Fruit fly (Drosophila melanogaster) whole organism, embryonic: ENCODE results near the gene CG32944.
A peak's percentile ranks its signal among the peaks of the same experiment; 100 is the strongest.

Source experiments
- Abd-B ChIP-seq: fragments of 200-800 bp; sonication (Bioruptor generic); optimal IDR thresholded peaks from 2 replicates; lab custom pipeline; 2018; ENCODE audit warnings: missing biosample characterization, mild to moderate bottlenecking, missing genetic modification characterization, moderate library complexity
- Atf-2 ChIP-seq: fragments of 200-800 bp; sonication (Bioruptor generic); optimal IDR thresholded peaks from 2 replicates; lab custom pipeline; 2016; ENCODE audit warnings: missing biosample characterization, missing genetic modification characterization
- CG10543 ChIP-seq: fragments of 200-800 bp; sonication (Bioruptor generic); optimal IDR thresholded peaks from 3 replicates; lab custom pipeline; 2017; ENCODE audit warnings: missing biosample characterization, mild to moderate bottlenecking, missing genetic modification characterization, moderate library complexity
- CG11085 ChIP-seq: fragments of 200-800 bp; sonication (Bioruptor generic); IDR thresholded peaks from 2 replicates; pipeline ENCODE4 v1.3.6; 2022; ENCODE audit warnings: missing biosample characterization, missing genetic modification characterization
- CG12155 ChIP-seq: fragments of 200-800 bp; sonication (Bioruptor generic); optimal IDR thresholded peaks from 3 replicates; lab custom pipeline; 2016; ENCODE audit warnings: missing biosample characterization, missing genetic modification characterization
- CG14014 ChIP-seq: fragments of 200-800 bp; sonication (Bioruptor generic); IDR thresholded peaks from 2 replicates; pipeline ENCODE4 v1.3.6; 2022; ENCODE audit warnings: missing biosample characterization, missing genetic modification characterization
- CG14050 ChIP-seq: fragments of 200-800 bp; sonication (Bioruptor generic); IDR thresholded peaks from 3 replicates; pipeline ENCODE4 v1.3.6; 2022; ENCODE audit warnings: missing biosample characterization, missing genetic modification characterization
- CG15011 ChIP-seq: fragments of 200-800 bp; sonication (Bioruptor generic); optimal IDR thresholded peaks from 3 replicates; lab custom pipeline; 2018; ENCODE audit warnings: missing biosample characterization, mild to moderate bottlenecking, missing genetic modification characterization
- CG15073 ChIP-seq: fragments of 200-800 bp; sonication (Bioruptor generic); optimal IDR thresholded peaks from 2 replicates; lab custom pipeline; 2016; ENCODE audit warnings: missing biosample characterization, missing genetic modification characterization
- CG15479 ChIP-seq: fragments of 200-800 bp; sonication (Bioruptor generic); optimal IDR thresholded peaks from 3 replicates; lab custom pipeline; 2019; ENCODE audit warnings: missing biosample characterization, mild to moderate bottlenecking, missing genetic modification characterization, moderate library complexity
- CG1647 ChIP-seq: fragments of 200-800 bp; sonication (Bioruptor generic); optimal IDR thresholded peaks from 3 replicates; lab custom pipeline; 2016; ENCODE audit warnings: missing biosample characterization, missing genetic modification characterization
- CG17328 ChIP-seq: fragments of 200-800 bp; sonication (Bioruptor generic); IDR thresholded peaks from 2 replicates; pipeline ENCODE4 v1.3.6; 2022; ENCODE audit warnings: missing biosample characterization, missing genetic modification characterization
- CG2202 ChIP-seq: fragments of 200-800 bp; sonication (Bioruptor generic); optimal IDR thresholded peaks from 2 replicates; lab custom pipeline; 2018; ENCODE audit warnings: missing biosample characterization, mild to moderate bottlenecking, missing genetic modification characterization
- CG31224 ChIP-seq: fragments of 200-800 bp; sonication (Bioruptor generic); IDR thresholded peaks from 2 replicates; pipeline ENCODE4 v1.3.6; 2022; ENCODE audit warnings: missing biosample characterization, missing genetic modification characterization
- CG31365 ChIP-seq: fragments of 200-800 bp; sonication (Bioruptor generic); optimal IDR thresholded peaks from 2 replicates; lab custom pipeline; 2018; ENCODE audit warnings: missing biosample characterization, mild to moderate bottlenecking, missing genetic modification characterization
- CG3163 ChIP-seq: fragments of 200-800 bp; sonication (Bioruptor generic); optimal IDR thresholded peaks from 3 replicates; lab custom pipeline; 2016; ENCODE audit warnings: missing biosample characterization, missing genetic modification characterization
- CG32772 ChIP-seq: fragments of 200-800 bp; sonication (Bioruptor generic); IDR thresholded peaks from 2 replicates; pipeline ENCODE4 v1.3.6; 2022; ENCODE audit warnings: missing biosample characterization, missing genetic modification characterization
- CG3281 ChIP-seq: fragments of 200-800 bp; sonication (Bioruptor generic); optimal IDR thresholded peaks from 3 replicates; lab custom pipeline; 2017; ENCODE audit warnings: missing biosample characterization, mild to moderate bottlenecking, missing genetic modification characterization
- CG4820 ChIP-seq: fragments of 200-800 bp; sonication (Bioruptor generic); optimal IDR thresholded peaks from 3 replicates; lab custom pipeline; 2016; ENCODE audit warnings: missing biosample characterization, missing genetic modification characterization
- CG7839 ChIP-seq: fragments of 200-800 bp; sonication (Bioruptor generic); optimal IDR thresholded peaks from 3 replicates; lab custom pipeline; 2018; ENCODE audit warnings: missing biosample characterization, mild to moderate bottlenecking, missing genetic modification characterization, moderate library complexity
- CG7987 ChIP-seq: fragments of 200-800 bp; sonication (Bioruptor generic); optimal IDR thresholded peaks from 2 replicates; lab custom pipeline; 2018; ENCODE audit warnings: missing biosample characterization, mild to moderate bottlenecking, missing genetic modification characterization, moderate library complexity
- CG9817 ChIP-seq: fragments of 200-800 bp; sonication (Bioruptor generic); optimal IDR thresholded peaks from 2 replicates; lab custom pipeline; 2018; ENCODE audit warnings: missing biosample characterization, mild to moderate bottlenecking, missing genetic modification characterization, moderate library complexity
- Dbx ChIP-seq: fragments of 200-800 bp; sonication (Bioruptor generic); IDR thresholded peaks from 3 replicates; pipeline ENCODE4 v1.3.6; 2022; ENCODE audit warnings: missing biosample characterization, missing genetic modification characterization
- Hey ChIP-seq: fragments of 200-800 bp; sonication (Bioruptor generic); optimal IDR thresholded peaks from 3 replicates; lab custom pipeline; 2018; ENCODE audit warnings: missing biosample characterization, mild to moderate bottlenecking, missing genetic modification characterization
- MBD-R2 ChIP-seq: fragments of 200-800 bp; sonication (Bioruptor generic); IDR thresholded peaks from 2 replicates; pipeline ENCODE4 v1.3.6; 2022; ENCODE audit warnings: missing biosample characterization, missing genetic modification characterization
- MTF-1 ChIP-seq: fragments of 200-800 bp; sonication (Bioruptor generic); optimal IDR thresholded peaks from 2 replicates; lab custom pipeline; 2018; ENCODE audit warnings: missing biosample characterization, mild to moderate bottlenecking, missing genetic modification characterization, borderline replicate concordance
- Mes4 ChIP-seq: fragments of 200-800 bp; sonication (Bioruptor generic); optimal IDR thresholded peaks from 2 replicates; lab custom pipeline; 2016; ENCODE audit warnings: missing biosample characterization, missing genetic modification characterization
- NC2β ChIP-seq: fragments of 200-800 bp; sonication (Bioruptor generic); optimal IDR thresholded peaks from 2 replicates; lab custom pipeline; 2016; ENCODE audit warnings: missing biosample characterization, missing genetic modification characterization
- NFAT ChIP-seq: fragments of 200-800 bp; sonication (Bioruptor generic); IDR thresholded peaks from 2 replicates; pipeline ENCODE4 v1.3.6; 2022; ENCODE audit warnings: missing biosample characterization, missing genetic modification characterization
- Oaz ChIP-seq: fragments of 200-800 bp; sonication (Bioruptor generic); IDR thresholded peaks from 2 replicates; pipeline ENCODE4 v1.3.6; 2022; ENCODE audit warnings: missing biosample characterization, missing genetic modification characterization
- Sox102F ChIP-seq: fragments of 200-800 bp; sonication (Bioruptor generic); optimal IDR thresholded peaks from 2 replicates; lab custom pipeline; 2018; ENCODE audit warnings: missing biosample characterization, mild to moderate bottlenecking, missing genetic modification characterization, moderate library complexity
- TFAM ChIP-seq: fragments of 200-800 bp; sonication (Bioruptor generic); optimal IDR thresholded peaks from 2 replicates; lab custom pipeline; 2017; ENCODE audit warnings: missing biosample characterization, missing genetic modification characterization, inconsistent platforms
- ase ChIP-seq: fragments of 200-800 bp; sonication (Bioruptor generic); IDR thresholded peaks from 3 replicates; pipeline ENCODE4 v1.3.6; 2022; ENCODE audit warnings: missing biosample characterization, missing genetic modification characterization
- ash1 ChIP-seq: fragments of 200-800 bp; sonication (Bioruptor generic); optimal IDR thresholded peaks from 2 replicates; lab custom pipeline; 2018; ENCODE audit warnings: missing biosample characterization, mild to moderate bottlenecking, missing genetic modification characterization
- ato ChIP-seq: fragments of 200-800 bp; sonication (Bioruptor generic); IDR thresholded peaks from 2 replicates; pipeline ENCODE4 v1.3.6; 2022; ENCODE audit warnings: missing biosample characterization, missing genetic modification characterization; ENCODE audit not compliant: partially characterized antibody
- chif ChIP-seq, 2 experiments: fragments of 200-800 bp; sonication (Bioruptor generic); optimal IDR thresholded peaks; 3 replicates each; lab custom pipeline; 2016; ENCODE audit warnings: missing biosample characterization in 2 of 2, missing genetic modification characterization in 2 of 2
- crp ChIP-seq, 2 experiments: fragments of 200-800 bp; sonication (Bioruptor generic); optimal IDR thresholded peaks; 2 replicates in 1 of 2; 3 replicates in 1 of 2; lab custom pipeline; 2017; ENCODE audit warnings: missing biosample characterization in 2 of 2, missing genetic modification characterization in 2 of 2, mild to moderate bottlenecking in 1 of 2, moderate library complexity in 1 of 2
- dati ChIP-seq: fragments of 200-800 bp; sonication (Bioruptor generic); IDR thresholded peaks from 2 replicates; pipeline ENCODE4 v1.3.6; 2022; ENCODE audit warnings: missing biosample characterization, missing genetic modification characterization
- exex ChIP-seq: fragments of 200-800 bp; sonication (Bioruptor generic); optimal IDR thresholded peaks from 4 replicates; lab custom pipeline; 2018; ENCODE audit warnings: missing biosample characterization, mild to moderate bottlenecking, missing genetic modification characterization, moderate library complexity
- gro ChIP-seq: fragments of 200-800 bp; sonication (Bioruptor generic); optimal IDR thresholded peaks from 2 replicates; lab custom pipeline; 2016; ENCODE audit warnings: missing biosample characterization, missing genetic modification characterization
- jing ChIP-seq: fragments of 200-800 bp; sonication (Bioruptor generic); optimal IDR thresholded peaks from 2 replicates; lab custom pipeline; 2018; ENCODE audit warnings: missing biosample characterization, mild to moderate bottlenecking, missing genetic modification characterization
- lbe ChIP-seq: fragments of 200-800 bp; sonication (Bioruptor generic); optimal IDR thresholded peaks from 2 replicates; lab custom pipeline; 2016; ENCODE audit warnings: missing biosample characterization, mild to moderate bottlenecking, missing genetic modification characterization
- nerfin-2 ChIP-seq: fragments of 200-800 bp; sonication (Bioruptor generic); IDR thresholded peaks from 2 replicates; pipeline ENCODE4 v1.3.6; 2022; ENCODE audit warnings: missing biosample characterization, missing genetic modification characterization; ENCODE audit not compliant: partially characterized antibody
- otp ChIP-seq: fragments of 200-800 bp; sonication (Bioruptor generic); IDR thresholded peaks from 3 replicates; pipeline ENCODE4, ENCODE4 v1.3.6; 2022; ENCODE audit warnings: missing biosample characterization, missing genetic modification characterization
- psq ChIP-seq: fragments of 200-800 bp; sonication (Bioruptor generic); optimal IDR thresholded peaks from 2 replicates; lab custom pipeline; 2017; ENCODE audit warnings: missing biosample characterization, missing genetic modification characterization
- sim ChIP-seq: fragments of 200-800 bp; sonication (Bioruptor generic); IDR thresholded peaks from 2 replicates; pipeline ENCODE4 v1.3.6; 2022; ENCODE audit warnings: missing biosample characterization, missing genetic modification characterization
- vfl ChIP-seq: fragments of 200-800 bp; sonication (Bioruptor generic); optimal IDR thresholded peaks from 2 replicates; lab custom pipeline; 2016; ENCODE audit warnings: missing biosample characterization, missing genetic modification characterization
- vnd ChIP-seq: fragments of 200-800 bp; sonication (Bioruptor generic); IDR thresholded peaks from 3 replicates; pipeline ENCODE4 v1.3.6; 2022; ENCODE audit warnings: missing biosample characterization, missing genetic modification characterization; ENCODE audit not compliant: partially characterized antibody

Gene CG32944

dm6 chr3R:4394654-4395581 is 24.5 kb downstream of the CG32944 start (continued):
- TF ChIP-seq CG4820 (GFP tag; lab: Kevin White, UChicago): peak; percentile 84
- peak; percentile 71 for TF ChIP-seq Abd-B (GFP tag; lab: Kevin White, UChicago)
- TF ChIP-seq CG15011 (GFP tag; lab: Kevin White, UChicago): peak; percentile 81
- TF ChIP-seq Mes4 (GFP tag; lab: Kevin White, UChicago): peak; percentile 81
- TF ChIP-seq CG17328 (GFP tag; lab: Robert Waterston, UW): peak; percentile 84
- no peak for TF ChIP-seq CG15479
- TF ChIP-seq CG9817 (tag; lab: Kevin White, UChicago): peak; percentile 70
- TF ChIP-seq vfl: peak; percentile 80
- peak; percentile 86 for TF ChIP-seq CG32772 (GFP tag; lab: Robert Waterston, UW)
- TF ChIP-seq NC2β (GFP tag; lab: Kevin White, UChicago): peak; percentile 70
- TF ChIP-seq CG1647 (GFP tag; lab: Kevin White, UChicago): peak; percentile 82
- TF ChIP-seq Dbx (GFP tag; lab: Robert Waterston, UW): peak; percentile 89
- TF ChIP-seq CG2202 (tag; lab: Kevin White, UChicago): peak; percentile 54
- peak; percentile 75; the same call in 2 of the 3 replicates for TF ChIP-seq otp
- TF ChIP-seq CG12155 (GFP tag; lab: Kevin White, UChicago): peak; percentile 84
- peak; percentile 94 for TF ChIP-seq CG7839
- TF ChIP-seq psq: peak; percentile 41
- TF ChIP-seq Sox102F (GFP tag; lab: Kevin White, UChicago): peak; percentile 93
- peak; percentile 78 for TF ChIP-seq exex
- no peak for TF ChIP-seq ato (GFP tag; lab: Robert Waterston, UW)
- peak; percentile 57; the same call in 1 of the 2 replicates for TF ChIP-seq MBD-R2
- peak; percentile 58 for TF ChIP-seq CG11085 (GFP tag; lab: Robert Waterston, UW)
- TF ChIP-seq CG3281 (GFP tag; lab: Kevin White, UChicago): peak; percentile 87
- TF ChIP-seq NFAT (GFP tag; lab: Robert Waterston, UW): peak; percentile 71
- TF ChIP-seq CG31365 (tag; lab: Kevin White, UChicago): peak; percentile 80
- TF ChIP-seq CG3163 (GFP tag; lab: Kevin White, UChicago): peak; percentile 62
- peak in 1 of 2 experiments; percentile 49 for TF ChIP-seq crp (GFP tag; optimal IDR thresholded peaks at IDR 0.05; lab: Kevin White, UChicago)
- peak; percentile 86 for TF ChIP-seq CG14050
- TF ChIP-seq CG31224 (GFP tag; lab: Robert Waterston, UW): peak; percentile 66
- peak; percentile 67 for TF ChIP-seq Hey (tag; lab: Kevin White, UChicago)
- peak; percentile 80 for TF ChIP-seq CG14014 (GFP tag; lab: Robert Waterston, UW)
- peak; percentile 84 for TF ChIP-seq chif (GFP tag; optimal IDR thresholded peaks at IDR 0.05; lab: Kevin White, UChicago)
- peak; percentile 55; the same call in 1 of the 2 replicates for TF ChIP-seq dati (GFP tag; lab: Robert Waterston, UW)
- peak; percentile 91 for TF ChIP-seq lbe (GFP tag; lab: Kevin White, UChicago)
- TF ChIP-seq nerfin-2 (GFP tag; lab: Robert Waterston, UW): no peak
- TF ChIP-seq vnd (GFP tag; lab: Robert Waterston, UW): no peak
- TF ChIP-seq CG15073 (GFP tag; lab: Kevin White, UChicago): no peak
- TF ChIP-seq ash1: peak; percentile 4
- TF ChIP-seq sim (GFP tag; lab: Robert Waterston, UW): peak; percentile 26; the same call in 1 of the 2 replicates
- TF ChIP-seq Atf-2 (GFP tag; lab: Kevin White, UChicago): peak; percentile 79
- no peak for TF ChIP-seq TFAM (GFP tag; lab: Kevin White, UChicago)
- peak; percentile 85 for TF ChIP-seq ase (GFP tag; lab: Robert Waterston, UW)
- peak; percentile 68 for TF ChIP-seq CG7987 (GFP tag; lab: Kevin White, UChicago)
- peak; percentile 45 for TF ChIP-seq MTF-1 (GFP tag; lab: Kevin White, UChicago)
- no peak; the same call in 1 of the 2 replicates for TF ChIP-seq Oaz (GFP tag; lab: Robert Waterston, UW)
- TF ChIP-seq jing (GFP tag; lab: Kevin White, UChicago): no peak
- TF ChIP-seq CG10543 (GFP tag; lab: Kevin White, UChicago): peak; percentile 75
- peak; percentile 95 for TF ChIP-seq gro (GFP tag; lab: Kevin White, UChicago)
